Fruit fly (Drosophila melanogaster) whole organism, embryonic: ENCODE measurements around the gene CG31948.
A peak's percentile ranks its signal among the peaks of the same experiment; 100 is the strongest.

ENCODE experiments used
- ATbp ChIP-seq: fragments of 200-800 bp; sonication (Bioruptor generic); optimal IDR thresholded peaks from 2 replicates; lab custom pipeline; 2017; ENCODE audit warnings: missing biosample characterization, mild to moderate bottlenecking, missing genetic modification characterization, missing genetic modification reagents
- Bgb ChIP-seq: fragments of 200-800 bp; sonication (Bioruptor generic); IDR thresholded peaks from 2 replicates; pipeline ENCODE4 v1.3.6; 2022; ENCODE audit warnings: missing biosample characterization, missing genetic modification characterization; ENCODE audit not compliant: partially characterized antibody
- CG10654 ChIP-seq: fragments of 200-800 bp; sonication (Bioruptor generic); optimal IDR thresholded peaks from 2 replicates; lab custom pipeline; 2016; ENCODE audit warnings: missing biosample characterization, missing genetic modification characterization
- CG12155 ChIP-seq: fragments of 200-800 bp; sonication (Bioruptor generic); optimal IDR thresholded peaks from 3 replicates; lab custom pipeline; 2016; ENCODE audit warnings: missing biosample characterization, missing genetic modification characterization
- CG1233 ChIP-seq: fragments of 200-800 bp; sonication (Bioruptor generic); optimal IDR thresholded peaks from 4 replicates; lab custom pipeline; 2018; ENCODE audit warnings: missing biosample characterization, mild to moderate bottlenecking, missing genetic modification characterization
- CG12744 ChIP-seq: fragments of 200-800 bp; sonication (Bioruptor generic); optimal IDR thresholded peaks from 2 replicates; lab custom pipeline; 2016; ENCODE audit warnings: missing biosample characterization, missing genetic modification characterization
- CG1647 ChIP-seq: fragments of 200-800 bp; sonication (Bioruptor generic); optimal IDR thresholded peaks from 3 replicates; lab custom pipeline; 2016; ENCODE audit warnings: missing biosample characterization, missing genetic modification characterization
- CG17385 ChIP-seq: fragments of 200-800 bp; sonication (Bioruptor generic); optimal IDR thresholded peaks from 3 replicates; lab custom pipeline; 2018; ENCODE audit warnings: missing biosample characterization, mild to moderate bottlenecking, missing genetic modification characterization
- CG18476 ChIP-seq: fragments of 200-800 bp; sonication (Bioruptor generic); optimal IDR thresholded peaks from 2 replicates; lab custom pipeline; 2016; ENCODE audit warnings: missing biosample characterization, mild to moderate bottlenecking, missing genetic modification characterization
- CG18764 ChIP-seq: fragments of 200-800 bp; sonication (Bioruptor generic); optimal IDR thresholded peaks from 3 replicates; lab custom pipeline; 2016; ENCODE audit warnings: missing biosample characterization, missing genetic modification characterization
- CG30020 ChIP-seq: fragments of 200-800 bp; optimal IDR thresholded peaks from 2 replicates; lab custom pipeline; 2019; ENCODE audit warnings: missing biosample characterization, mild to moderate bottlenecking, missing genetic modification characterization, moderate library complexity
- CG30403 ChIP-seq: fragments of 200-800 bp; sonication (Bioruptor generic); optimal IDR thresholded peaks from 3 replicates; lab custom pipeline; 2016; ENCODE audit warnings: missing biosample characterization, missing genetic modification characterization
- CG3281 ChIP-seq: fragments of 200-800 bp; sonication (Bioruptor generic); optimal IDR thresholded peaks from 3 replicates; lab custom pipeline; 2017; ENCODE audit warnings: missing biosample characterization, mild to moderate bottlenecking, missing genetic modification characterization
- CG6689 ChIP-seq: fragments of 200-800 bp; sonication (Bioruptor generic); IDR thresholded peaks from 2 replicates; pipeline ENCODE4 v1.3.6; 2022; ENCODE audit warnings: missing biosample characterization, missing genetic modification characterization
- CG7357 ChIP-seq: fragments of 200-800 bp; sonication (Bioruptor generic); IDR thresholded peaks from 3 replicates; pipeline ENCODE4 v1.3.6; 2022; ENCODE audit warnings: missing biosample characterization, missing genetic modification characterization
- CG7556 ChIP-seq: fragments of 200-800 bp; sonication (Bioruptor generic); optimal IDR thresholded peaks from 2 replicates; lab custom pipeline; 2017; ENCODE audit warnings: missing biosample characterization, mild to moderate bottlenecking, missing genetic modification characterization
- CG7839 ChIP-seq: fragments of 200-800 bp; sonication (Bioruptor generic); optimal IDR thresholded peaks from 3 replicates; lab custom pipeline; 2018; ENCODE audit warnings: missing biosample characterization, mild to moderate bottlenecking, missing genetic modification characterization, moderate library complexity
- CG7963 ChIP-seq: fragments of 200-800 bp; sonication (Bioruptor generic); IDR thresholded peaks from 3 replicates; pipeline ENCODE4 v1.3.6; 2022; ENCODE audit warnings: missing biosample characterization, missing genetic modification characterization; ENCODE audit not compliant: partially characterized antibody
- CG8478 ChIP-seq: fragments of >200 bp; optimal IDR thresholded peaks from 2 replicates; lab custom pipeline; 2018
- D19B ChIP-seq: fragments of 200-800 bp; sonication (Bioruptor generic); optimal IDR thresholded peaks from 2 replicates; lab custom pipeline; 2017; ENCODE audit warnings: missing biosample characterization, mild to moderate bottlenecking, missing genetic modification characterization
- Dad ChIP-seq: fragments of 200-800 bp; sonication (Bioruptor generic); optimal IDR thresholded peaks from 3 replicates; lab custom pipeline; 2016; ENCODE audit warnings: missing biosample characterization, missing genetic modification characterization
- Deaf1 ChIP-seq: fragments of 200-800 bp; optimal IDR thresholded peaks from 3 replicates; lab custom pipeline; 2019; ENCODE audit warnings: missing biosample characterization, mild to moderate bottlenecking, missing genetic modification characterization, moderate library complexity
- GATAe ChIP-seq: fragments of 200-800 bp; sonication (Bioruptor generic); conservative IDR thresholded peaks from 2 replicates; pipeline ENCODE4 v1.3.6; 2022; ENCODE audit warnings: missing biosample characterization, missing genetic modification characterization
- H2.0 ChIP-seq: fragments of 200-800 bp; sonication (Bioruptor generic); IDR thresholded peaks from 2 replicates; pipeline ENCODE4 v1.3.6; 2022; ENCODE audit warnings: missing biosample characterization, missing genetic modification characterization
- Hmr ChIP-seq: fragments of 200-800 bp; sonication (Bioruptor generic); optimal IDR thresholded peaks from 3 replicates; lab custom pipeline; 2017; ENCODE audit warnings: mild to moderate bottlenecking, missing biosample characterization, missing genetic modification reagents, missing genetic modification characterization
- Hr3 ChIP-seq: fragments of 200-800 bp; sonication (Bioruptor generic); optimal IDR thresholded peaks from 3 replicates; lab custom pipeline; 2016; ENCODE audit warnings: missing biosample characterization, missing genetic modification characterization
- Hr78 ChIP-seq, 2 experiments: fragments of 200-800 bp in 1 of 2; fragments of >200 bp in 1 of 2; sonication (Bioruptor generic) in 1 of 2; optimal IDR thresholded peaks; 2 replicates each; lab custom pipeline; 2017 to 2019; ENCODE audit warnings: missing biosample characterization in 2 of 2, missing genetic modification characterization in 2 of 2, mild to moderate bottlenecking in 1 of 2, moderate library complexity in 1 of 2
- Lim3 ChIP-seq: fragments of 200-800 bp; sonication (Bioruptor generic); IDR thresholded peaks from 2 replicates; pipeline ENCODE4 v1.3.6; 2022; ENCODE audit warnings: missing biosample characterization, missing genetic modification characterization
- Med ChIP-seq: fragments of 200-800 bp; sonication (Bioruptor generic); peaks from one replicate; lab custom pipeline; 2016; ENCODE audit warnings: missing biosample characterization, missing genetic modification characterization, mild to moderate bottlenecking, inconsistent platforms, moderate library complexity
- NC2α ChIP-seq: fragments of 200-800 bp; sonication (Bioruptor generic); optimal IDR thresholded peaks from 2 replicates; lab custom pipeline; 2016; ENCODE audit warnings: missing biosample characterization, missing genetic modification characterization
- Nf-YB ChIP-seq: fragments of 200-800 bp; sonication (Bioruptor generic); optimal IDR thresholded peaks from 3 replicates; lab custom pipeline; 2019; ENCODE audit warnings: missing biosample characterization, mild to moderate bottlenecking, missing genetic modification characterization, moderate library complexity
- NfI ChIP-seq: fragments of 200-800 bp; sonication (Bioruptor generic); optimal IDR thresholded peaks from 3 replicates; lab custom pipeline; 2018; ENCODE audit warnings: missing biosample characterization, mild to moderate bottlenecking, missing genetic modification characterization, moderate library complexity
- YL-1 ChIP-seq: fragments of 200-800 bp; sonication (Bioruptor generic); optimal IDR thresholded peaks from 3 replicates; lab custom pipeline; 2017; ENCODE audit warnings: missing biosample characterization, mild to moderate bottlenecking, missing genetic modification characterization
- ase ChIP-seq: fragments of 200-800 bp; sonication (Bioruptor generic); IDR thresholded peaks from 3 replicates; pipeline ENCODE4 v1.3.6; 2022; ENCODE audit warnings: missing biosample characterization, missing genetic modification characterization
- chif ChIP-seq, 2 experiments: fragments of 200-800 bp; sonication (Bioruptor generic); optimal IDR thresholded peaks; 3 replicates each; lab custom pipeline; 2016; ENCODE audit warnings: missing biosample characterization in 2 of 2, missing genetic modification characterization in 2 of 2
- dan ChIP-seq: fragments of 200-800 bp; sonication (Bioruptor generic); IDR thresholded peaks from 2 replicates; pipeline ENCODE4 v1.3.6; 2022; ENCODE audit warnings: missing biosample characterization, missing genetic modification characterization
- gem ChIP-seq: fragments of 200-800 bp; sonication (Bioruptor generic); optimal IDR thresholded peaks from 2 replicates; lab custom pipeline; 2019; ENCODE audit warnings: missing biosample characterization, mild to moderate bottlenecking, missing genetic modification characterization, moderate library complexity
- gro ChIP-seq: fragments of 200-800 bp; sonication (Bioruptor generic); optimal IDR thresholded peaks from 2 replicates; lab custom pipeline; 2016; ENCODE audit warnings: missing biosample characterization, missing genetic modification characterization
- lab ChIP-seq: fragments of 200-800 bp; sonication (Bioruptor generic); optimal IDR thresholded peaks from 3 replicates; lab custom pipeline; 2017; ENCODE audit warnings: missing biosample characterization, missing genetic modification characterization, mild to moderate bottlenecking, moderate library complexity, missing genetic modification reagents
- lmd ChIP-seq: fragments of 200-800 bp; sonication (Bioruptor generic); IDR thresholded peaks from 2 replicates; pipeline ENCODE4 v1.3.6; 2022; ENCODE audit warnings: missing biosample characterization, missing genetic modification characterization
- mirr ChIP-seq: fragments of 200-800 bp; sonication (Bioruptor generic); optimal IDR thresholded peaks from 3 replicates; lab custom pipeline; 2018; ENCODE audit warnings: missing biosample characterization, mild to moderate bottlenecking, missing genetic modification characterization
- nom ChIP-seq: fragments of 200-800 bp; sonication (Bioruptor generic); optimal IDR thresholded peaks from 2 replicates; lab custom pipeline; 2017; ENCODE audit warnings: missing biosample characterization, missing genetic modification characterization, mild to moderate bottlenecking, moderate library complexity, missing genetic modification reagents
- oc ChIP-seq: fragments of 200-800 bp; sonication (Bioruptor generic); optimal IDR thresholded peaks from 2 replicates; lab custom pipeline; 2018; ENCODE audit warnings: missing biosample characterization, mild to moderate bottlenecking, missing genetic modification characterization, moderate library complexity
- onecut ChIP-seq: fragments of 200-800 bp; sonication (Bioruptor generic); IDR thresholded peaks from 2 replicates; pipeline ENCODE4 v1.3.6; 2022; ENCODE audit warnings: missing biosample characterization, missing genetic modification characterization
- phol ChIP-seq: fragments of 200-800 bp; sonication (Bioruptor generic); optimal IDR thresholded peaks from 3 replicates; lab custom pipeline; 2018; ENCODE audit warnings: missing biosample characterization, mild to moderate bottlenecking, missing genetic modification characterization, moderate library complexity
- pnt ChIP-seq: fragments of 200-800 bp; sonication (Bioruptor generic); optimal IDR thresholded peaks from 3 replicates; lab custom pipeline; 2016; ENCODE audit warnings: missing biosample characterization, missing genetic modification characterization
- psq ChIP-seq: fragments of 200-800 bp; sonication (Bioruptor generic); optimal IDR thresholded peaks from 2 replicates; lab custom pipeline; 2017; ENCODE audit warnings: missing biosample characterization, missing genetic modification characterization
- scrt ChIP-seq: fragments of 200-800 bp; sonication (Bioruptor generic); optimal IDR thresholded peaks from 2 replicates; lab custom pipeline; 2018; ENCODE audit warnings: missing biosample characterization, mild to moderate bottlenecking, missing genetic modification characterization, moderate library complexity
- sens ChIP-seq: fragments of 200-800 bp; sonication (Bioruptor generic); peaks from one replicate; lab custom pipeline; 2016; ENCODE audit warnings: missing biosample characterization, missing genetic modification characterization
- trh ChIP-seq: fragments of 200-800 bp; sonication (Bioruptor generic); optimal IDR thresholded peaks from 2 replicates; lab custom pipeline; 2016; ENCODE audit warnings: missing biosample characterization, missing genetic modification characterization
- zen ChIP-seq: fragments of 200-800 bp; sonication (Bioruptor generic); optimal IDR thresholded peaks from 3 replicates; lab custom pipeline; 2018; ENCODE audit warnings: missing biosample characterization, mild to moderate bottlenecking, missing genetic modification characterization, moderate library complexity
- zfh1 ChIP-seq: fragments of 200-800 bp; sonication (Bioruptor generic); IDR thresholded peaks from 3 replicates; pipeline ENCODE4 v1.3.6; 2022; ENCODE audit warnings: missing biosample characterization, missing genetic modification characterization

CG31948 gene

dm6 chr2L:2394872-2395271 lies 21.6 kb downstream of the CG31948 start (continued):
- TF ChIP-seq chif (GFP tag; optimal IDR thresholded peaks at IDR 0.05; lab: Kevin White, UChicago) (no peak), CG17385 (GFP tag; lab: Kevin White, UChicago) (no peak), CG7839 (tag; lab: Kevin White, UChicago) (peak; percentile 8), scrt (GFP tag; lab: Kevin White, UChicago) (no peak), lmd (GFP tag; lab: Robert Waterston, UW) (no peak), CG7556 (GFP tag; lab: Kevin White, UChicago) (peak; percentile 16), CG12744 (GFP tag; lab: Kevin White, UChicago) (no peak), onecut (GFP tag; lab: Robert Waterston, UW) (peak; percentile 54), CG8478 (lab: Kevin White, UChicago) (no peak), CG6689 (0 out of 2 replicates have a peak, but pooled peaks have one; percentile 14), pnt (GFP tag; lab: Kevin White, UChicago) (no peak), ATbp (peak; percentile 3), CG1647 (GFP tag; lab: Kevin White, UChicago) (no peak), zen (no peak), CG18764 (GFP tag; lab: Kevin White, UChicago) (no peak), phol (tag; lab: Kevin White, UChicago) (no peak), Bgb (GFP tag; lab: Robert Waterston, UW) (no peak), zfh1 (GFP tag; lab: Robert Waterston, UW) (no peak), Hr78 (GFP tag; optimal IDR thresholded peaks at IDR 0.05; lab: Kevin White, UChicago) (no peak), NfI (GFP tag; lab: Kevin White, UChicago) (no peak), NC2α (no peak), CG18476 (GFP tag; lab: Kevin White, UChicago) (no peak), H2.0 (GFP tag; lab: Robert Waterston, UW) (no peak), CG7963 (no peak), Med (GFP tag; lab: Kevin White, UChicago) (peak; percentile 70), oc (tag; lab: Kevin White, UChicago) (no peak), sens (peak; percentile 6), gem (tag; lab: Kevin White, UChicago) (peak; percentile 40), Hmr (GFP tag; lab: Kevin White, UChicago) (no peak), CG12155 (GFP tag; lab: Kevin White, UChicago) (no peak)

DNA sequence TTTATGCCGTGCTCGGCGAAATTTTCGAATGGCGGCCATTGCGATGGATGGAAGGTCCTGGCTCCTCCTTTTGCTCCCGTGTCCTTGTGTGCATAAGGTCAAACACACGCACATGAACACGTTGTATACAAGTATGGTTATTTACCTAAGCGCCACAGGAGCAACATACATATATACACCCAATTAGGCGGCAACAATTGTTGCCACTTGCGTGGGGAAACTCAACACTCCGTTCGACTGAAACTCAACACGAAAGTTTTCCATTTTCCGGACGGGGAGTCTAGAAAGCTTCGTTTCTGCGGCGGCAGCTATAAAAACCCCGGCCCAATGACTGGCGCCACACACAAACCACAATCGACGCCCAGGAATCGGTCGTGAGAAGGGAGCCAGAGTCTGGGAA lies 25.2 kb downstream of the CG31948 start, which contains the start of gene CG46448:
TSS of gene CG46448 (plus strand) at position 340 of the 400 bp plus-strand sequence.
- no peak for TF ChIP-seq gro
- no peak for TF ChIP-seq CG30020
- peak; percentile 78 for TF ChIP-seq Nf-YB (GFP tag; lab: Kevin White, UChicago)
- no peak for TF ChIP-seq dan (GFP tag; lab: Robert Waterston, UW)
- TF ChIP-seq CG10654, result no peak
- no peak for TF ChIP-seq YL-1 (GFP tag; lab: Kevin White, UChicago)
- no peak for TF ChIP-seq mirr (GFP tag; lab: Kevin White, UChicago)
- no peak for TF ChIP-seq CG30403 (GFP tag; lab: Kevin White, UChicago)
- no peak for TF ChIP-seq trh (GFP tag; lab: Kevin White, UChicago)
- TF ChIP-seq chif (GFP tag; optimal IDR thresholded peaks at IDR 0.05; lab: Kevin White, UChicago), result no peak
- TF ChIP-seq Dad, result no peak
- TF ChIP-seq CG1233 (GFP tag; lab: Kevin White, UChicago), result no peak
- no peak for TF ChIP-seq psq (GFP tag; lab: Kevin White, UChicago)
- no peak for TF ChIP-seq Hr3 (GFP tag; lab: Kevin White, UChicago)
- TF ChIP-seq GATAe (GFP tag; lab: Robert Waterston, UW), result no peak
- TF ChIP-seq D19B (GFP tag; lab: Kevin White, UChicago), result no peak
- peak; percentile 12 for TF ChIP-seq Deaf1 (tag; lab: Kevin White, UChicago)
- TF ChIP-seq lab (GFP tag; lab: Kevin White, UChicago), result peak; percentile 16
- TF ChIP-seq Lim3, result 0 out of 2 replicates have a peak, but pooled peaks have one; percentile 7
- no peak for TF ChIP-seq CG3281
- no peak for TF ChIP-seq nom (GFP tag; lab: Kevin White, UChicago)
- no peak for TF ChIP-seq ase (GFP tag; lab: Robert Waterston, UW)
- TF ChIP-seq CG7357 (GFP tag; lab: Robert Waterston, UW), result no peak
